Worm (Caenorhabditis elegans) whole organism, L2 larva: ENCODE results near the gene pals-30.

Experiments
- ama-1 ChIP-seq: fragments of 150-350 bp; optimal IDR thresholded peaks from 2 replicates; lab custom pipeline; 2018; ENCODE audit warnings: inconsistent platforms
- egl-27 ChIP-seq: sonication (generic microtip); optimal IDR thresholded peaks from 3 replicates; lab custom pipeline; 2017; ENCODE audit warnings: missing biosample characterization, missing genetic modification reagents, missing genetic modification characterization
- lin-39 ChIP-seq: fragments of 150-350 bp; optimal IDR thresholded peaks from 2 replicates; lab custom pipeline; 2014; ENCODE audit warnings: missing biosample characterization, missing genetic modification reagents, missing genetic modification characterization
- nhr-10 ChIP-seq: sonication (generic microtip); optimal IDR thresholded peaks from 2 replicates; lab custom pipeline; 2017; ENCODE audit warnings: missing biosample characterization, missing genetic modification characterization
- nhr-6 ChIP-seq: fragments of 150-350 bp; optimal IDR thresholded peaks from 2 replicates; lab custom pipeline; 2014; ENCODE audit warnings: missing biosample characterization, missing genetic modification characterization
- nhr-77 ChIP-seq: fragments of 150-350 bp; optimal IDR thresholded peaks from 2 replicates; lab custom pipeline; 2014; ENCODE audit warnings: missing biosample characterization, missing genetic modification characterization
- unc-62 ChIP-seq: fragments of 150-350 bp; optimal IDR thresholded peaks from 2 replicates; lab custom pipeline; 2014; ENCODE audit warnings: missing biosample characterization, missing genetic modification reagents, missing genetic modification characterization

DNA sequence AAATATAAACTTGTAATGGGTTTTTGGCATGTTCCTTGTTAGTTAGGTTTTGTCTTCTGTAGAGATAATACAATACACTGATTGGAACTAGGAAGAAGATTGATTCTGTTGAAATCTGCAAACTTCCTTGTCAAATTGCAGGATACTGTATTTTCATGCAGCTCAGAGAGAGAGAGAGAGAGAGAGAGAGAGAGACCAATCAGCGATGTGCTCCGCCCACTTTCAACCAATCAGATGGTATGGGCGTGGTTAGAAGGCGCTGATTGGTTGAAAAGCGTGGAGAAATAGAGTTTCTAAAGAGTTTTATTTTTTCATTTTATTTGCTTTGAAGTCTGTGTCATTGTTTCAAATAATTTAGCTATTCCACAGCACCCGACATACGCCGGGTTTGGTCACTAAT is 4.5 kb downstream of the pals-30 start:
- TF ChIP-seq lin-39 (tag; lab: Kevin White, UChicago) (no peak), nhr-6 (tag; lab: Kevin White, UChicago) (no peak), unc-62 (GFP tag; lab: Kevin White, UChicago) (no peak), ama-1 (lab: Kevin White, UChicago) (no peak), egl-27 (tag; lab: Kevin White, UChicago) (no peak), nhr-77 (tag; lab: Kevin White, UChicago) (no peak), nhr-10 (no peak)
